Worm (Caenorhabditis elegans) whole organism, L1 larva: ENCODE measurements around the gene B0393.7.

ENCODE experiments used
- jun-1 ChIP-seq: fragments of 150-350 bp; optimal IDR thresholded peaks from 2 replicates; lab custom pipeline; 2014; ENCODE audit warnings: missing biosample characterization, missing genetic modification reagents, missing genetic modification characterization
- mep-1 ChIP-seq: fragments of 150-350 bp; optimal IDR thresholded peaks from 2 replicates; lab custom pipeline; 2014; ENCODE audit warnings: missing biosample characterization, missing genetic modification characterization
- sox-4 ChIP-seq: sonication (generic microtip); optimal IDR thresholded peaks from 2 replicates; lab custom pipeline; 2016; ENCODE audit warnings: missing genetic modification characterization, missing compliant biosample characterization
- zag-1 ChIP-seq: fragments of 150-350 bp; optimal IDR thresholded peaks from 2 replicates; lab custom pipeline; 2014; ENCODE audit warnings: missing biosample characterization, missing genetic modification characterization
- ztf-11 ChIP-seq, 2 experiments: sonication (generic microtip); optimal IDR thresholded peaks; 2 replicates each; lab custom pipeline; 2016 to 2017; ENCODE audit warnings: missing genetic modification characterization in 2 of 2, missing biosample characterization in 1 of 2, missing compliant biosample characterization in 1 of 2

DNA sequence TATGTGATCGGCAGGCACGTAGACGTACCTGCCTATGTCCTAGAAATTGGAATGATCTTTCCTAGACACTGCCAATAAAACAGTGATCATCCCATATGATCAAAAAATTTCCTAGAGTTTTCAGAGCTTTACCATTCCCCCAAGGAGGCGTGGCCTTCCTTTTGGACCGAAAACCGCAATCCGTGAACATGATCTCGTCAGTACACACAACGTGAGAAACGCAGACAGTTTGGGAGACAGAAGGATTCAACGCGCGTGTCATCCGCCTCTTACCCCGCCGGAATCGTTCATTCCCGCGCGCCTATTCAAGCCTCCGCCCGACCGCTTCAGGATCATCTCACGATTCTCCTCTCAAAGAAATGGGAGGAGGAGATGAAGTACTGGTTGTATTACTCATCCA is 12.4 kb downstream of the B0393.7 start, which contains the start of gene B0393.5:
- TF ChIP-seq jun-1 (no peak), mep-1 (tag; lab: Kevin White, UChicago) (no peak), ztf-11 (tag; optimal IDR thresholded peaks at IDR 0.05; lab: Kevin White, UChicago) (no peak), zag-1 (no peak), sox-4 (tag; lab: Kevin White, UChicago) (no peak)
